Fruit fly (Drosophila melanogaster): ENCODE results near the gene Sap47.

The Sap47 gene

DNA sequence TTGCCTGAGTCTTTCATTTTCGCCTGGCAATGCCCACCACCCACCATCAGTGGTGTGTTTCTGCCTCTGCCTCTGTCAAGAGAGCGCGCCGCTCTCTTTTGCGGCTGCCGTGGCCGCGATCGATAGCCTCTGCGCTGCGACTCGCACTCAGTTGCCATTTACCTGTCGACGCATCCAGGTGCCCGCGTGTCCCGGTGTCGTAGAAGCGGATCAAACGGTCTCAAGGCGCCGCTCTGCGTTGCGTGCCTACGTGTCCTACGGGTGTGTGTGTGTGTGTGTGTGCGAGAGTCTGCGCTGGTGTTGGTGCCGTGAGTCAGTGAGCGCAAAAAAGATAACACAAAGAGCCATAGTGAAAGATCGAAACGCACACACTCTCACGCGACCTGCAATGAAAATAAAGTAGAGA is 14.1 kb upstream of the Sap47 start, which contains the start of gene Fbxl7 (continued):
- TF ChIP-seq D (optimal IDR thresholded peaks at IDR 0.05) (peak; percentile 73), D (GFP tag; optimal IDR thresholded peaks at IDR 0.05) (no peak), CG10267 (tag; optimal IDR thresholded peaks at IDR 0.05) (no peak), unc-4 (GFP tag; IDR thresholded peaks at IDR 0.05; ENCODE audit: partially characterized antibody) (peak; percentile 26; the same call in 1 of the 2 replicates), pros (GFP tag; optimal IDR thresholded peaks at IDR 0.05) (peak; percentile 84), Sin3A (optimal IDR thresholded peaks at IDR 0.05) (no peak), slbo (GFP tag; IDR thresholded peaks at IDR 0.05) (peak; percentile 22; the same call in 1 of the 2 replicates), Opbp (GFP tag; IDR thresholded peaks at IDR 0.05; ENCODE audit: partially characterized antibody) (0 out of 3 replicates have a peak, but pooled peaks have one; percentile 33), amos (GFP tag; IDR thresholded peaks at IDR 0.05; ENCODE audit: partially characterized antibody) (peak; percentile 35), CG12769 (tag; optimal IDR thresholded peaks at IDR 0.05) (peak; percentile 62), Trl (optimal IDR thresholded peaks at IDR 0.05) (peak; percentile 43 to 78), Trl (GFP tag; optimal IDR thresholded peaks at IDR 0.05) (peak; percentile 26), MBD-R2 (GFP tag; IDR thresholded peaks at IDR 0.05) (no peak), seq (GFP tag; IDR thresholded peaks at IDR 0.05) (no peak), slp2 (GFP tag; optimal IDR thresholded peaks at IDR 0.05) (no peak), CG17829 (tag; optimal IDR thresholded peaks at IDR 0.05) (peak; percentile 38), ab (GFP tag; optimal IDR thresholded peaks at IDR 0.05) (no peak), wdn (GFP tag; IDR thresholded peaks at IDR 0.05) (no peak), CG14965 (GFP tag; optimal IDR thresholded peaks at IDR 0.05; ENCODE audit: borderline replicate concordance) (no peak), bbx (GFP tag; IDR thresholded peaks at IDR 0.05; ENCODE audit: partially characterized antibody) (peak; percentile 51), CG7987 (GFP tag; optimal IDR thresholded peaks at IDR 0.05) (peak; percentile 14), CG30431 (GFP tag; optimal IDR thresholded peaks at IDR 0.05) (no peak), dmrt11E (tag; optimal IDR thresholded peaks at IDR 0.05) (no peak), CG7963 (GFP tag; IDR thresholded peaks at IDR 0.05; ENCODE audit: partially characterized antibody) (no peak), z (GFP tag; IDR thresholded peaks at IDR 0.05) (peak; percentile 93), nerfin-2 (GFP tag; IDR thresholded peaks at IDR 0.05; ENCODE audit: partially characterized antibody) (no peak), CG6791 (GFP tag; IDR thresholded peaks at IDR 0.05; ENCODE audit: partially characterized antibody) (peak; percentile 62; the same call in 1 of the 3 replicates), CG11085 (GFP tag; IDR thresholded peaks at IDR 0.05) (no peak), Rfx (GFP tag; IDR thresholded peaks at IDR 0.05) (0 out of 2 replicates have a peak, but pooled peaks have one; percentile 20), CG10209 (GFP tag; optimal IDR thresholded peaks at IDR 0.05) (no peak), vvl (GFP tag; IDR thresholded peaks at IDR 0.05) (peak; percentile 61), p53 (GFP tag; optimal IDR thresholded peaks at IDR 0.05) (no peak), CG4820 (GFP tag; optimal IDR thresholded peaks at IDR 0.05) (no peak), fd3F (GFP tag; optimal IDR thresholded peaks at IDR 0.05) (no peak), CoRest (tag; optimal IDR thresholded peaks at IDR 0.05) (no peak), ttk (GFP tag; IDR thresholded peaks at IDR 0.05) (no peak), Lpt (GFP tag; optimal IDR thresholded peaks at IDR 0.05) (no peak), Med (GFP tag) (peak; percentile 77), HLHmδ (GFP tag; optimal IDR thresholded peaks at IDR 0.05) (peak; percentile 84), CG1602 (GFP tag; optimal IDR thresholded peaks at IDR 0.05) (no peak), toy (GFP tag; IDR thresholded peaks at IDR 0.05) (no peak), ash1 (GFP tag; optimal IDR thresholded peaks at IDR 0.05) (no peak), knrl (GFP tag; IDR thresholded peaks at IDR 0.05; ENCODE audit: partially characterized antibody) (peak; percentile 35; the same call in 1 of the 3 replicates), CG8290 (GFP tag; optimal IDR thresholded peaks at IDR 0.05) (no peak), CG8290 (tag; optimal IDR thresholded peaks at IDR 0.05) (no peak), ac (GFP tag; optimal IDR thresholded peaks at IDR 0.05) (peak; percentile 13), Drgx (GFP tag; IDR thresholded peaks at IDR 0.05) (peak; percentile 23; the same call in 1 of the 2 replicates), CG15696 (tag; optimal IDR thresholded peaks at IDR 0.05) (no peak), ara (GFP tag; IDR thresholded peaks at IDR 0.05) (peak; percentile 29; the same call in 1 of the 2 replicates), kni (GFP tag; optimal IDR thresholded peaks at IDR 0.05) (peak; percentile 92), CG16779 (GFP tag; IDR thresholded peaks at IDR 0.05) (no peak), ems (GFP tag; optimal IDR thresholded peaks at IDR 0.05) (no peak)

All from whole organism, embryonic.